Fruit fly (Drosophila melanogaster): ENCODE results near the gene MICAL-like.

DNA sequence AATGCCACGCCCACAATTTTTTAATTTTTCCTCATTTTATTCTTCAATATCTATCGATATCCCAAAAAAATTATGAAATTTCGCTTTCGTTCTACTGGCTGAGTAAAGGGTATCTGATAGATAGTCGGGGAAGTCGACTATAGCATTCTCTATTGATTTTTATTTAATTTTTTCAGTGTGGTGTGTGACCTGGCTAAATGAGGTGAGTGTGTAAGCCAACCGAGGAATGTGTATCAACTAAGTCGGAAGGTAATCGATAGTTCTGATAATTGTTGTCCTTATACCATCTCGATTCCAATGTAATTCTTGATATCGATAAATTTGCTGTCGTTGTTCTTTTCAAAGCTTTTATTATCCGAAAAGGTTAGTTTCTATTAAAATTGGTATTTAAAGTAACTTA, 8.6 kb downstream of the MICAL-like start, which contains the start of gene CG11263:
- TF ChIP-seq CG8478 (optimal IDR thresholded peaks at IDR 0.05) = no peak
- peak in 1 of 2 experiments; percentile 30 for TF ChIP-seq CTCF (optimal IDR thresholded peaks at IDR 0.05)

Data from S2 (cell line).